Fruit fly (Drosophila melanogaster) whole organism, embryonic: ENCODE data around the gene CAH4.

ENCODE experiments used
- Adf1 ChIP-seq: fragments of 200-800 bp; sonication (Bioruptor generic); IDR thresholded peaks from 2 replicates; pipeline ENCODE4 v1.3.6; 2022; ENCODE audit warnings: missing biosample characterization, missing genetic modification characterization
- Asciz ChIP-seq: fragments of 200-800 bp; sonication (Bioruptor generic); optimal IDR thresholded peaks from 2 replicates; lab custom pipeline; 2017; ENCODE audit warnings: missing biosample characterization, mild to moderate bottlenecking, missing genetic modification characterization, missing genetic modification reagents
- Atf6 ChIP-seq: fragments of 200-800 bp; sonication (Bioruptor generic); IDR thresholded peaks from 2 replicates; pipeline ENCODE4 v1.3.6; 2022; ENCODE audit warnings: missing biosample characterization, missing genetic modification characterization
- CG10366 ChIP-seq: fragments of 200-800 bp; sonication (Bioruptor generic); IDR thresholded peaks from 2 replicates; pipeline ENCODE4 v1.3.6; 2022; ENCODE audit warnings: missing biosample characterization, missing genetic modification characterization
- CG11695 ChIP-seq: fragments of 200-800 bp; sonication (Bioruptor generic); IDR thresholded peaks from 3 replicates; pipeline ENCODE4 v1.3.6; 2022; ENCODE audit warnings: missing biosample characterization, missing genetic modification characterization
- CG12104 ChIP-seq: fragments of 200-800 bp; sonication (Bioruptor generic); optimal IDR thresholded peaks from 3 replicates; lab custom pipeline; 2016; ENCODE audit warnings: missing biosample characterization, missing genetic modification characterization
- CG14014 ChIP-seq: fragments of 200-800 bp; sonication (Bioruptor generic); IDR thresholded peaks from 2 replicates; pipeline ENCODE4 v1.3.6; 2022; ENCODE audit warnings: missing biosample characterization, missing genetic modification characterization
- CG15696 ChIP-seq: fragments of 200-800 bp; sonication (Bioruptor generic); optimal IDR thresholded peaks from 2 replicates; lab custom pipeline; 2019; ENCODE audit warnings: missing biosample characterization, mild to moderate bottlenecking, missing genetic modification characterization, moderate library complexity
- CG17361 ChIP-seq: fragments of 200-800 bp; sonication (Bioruptor generic); IDR thresholded peaks from 3 replicates; pipeline ENCODE4 v1.3.6; 2022; ENCODE audit warnings: missing biosample characterization, missing genetic modification characterization
- CG17912 ChIP-seq: fragments of 200-800 bp; sonication (Bioruptor generic); optimal IDR thresholded peaks from 2 replicates; lab custom pipeline; 2018; ENCODE audit warnings: missing biosample characterization, mild to moderate bottlenecking, missing genetic modification characterization
- CG2120 ChIP-seq: fragments of 200-800 bp; sonication (Bioruptor generic); optimal IDR thresholded peaks from 3 replicates; lab custom pipeline; 2016; ENCODE audit warnings: missing biosample characterization, missing genetic modification characterization
- CG31224 ChIP-seq: fragments of 200-800 bp; sonication (Bioruptor generic); IDR thresholded peaks from 2 replicates; pipeline ENCODE4 v1.3.6; 2022; ENCODE audit warnings: missing biosample characterization, missing genetic modification characterization
- CG32772 ChIP-seq: fragments of 200-800 bp; sonication (Bioruptor generic); IDR thresholded peaks from 2 replicates; pipeline ENCODE4 v1.3.6; 2022; ENCODE audit warnings: missing biosample characterization, missing genetic modification characterization
- CG34224 ChIP-seq: fragments of 200-800 bp; sonication (Bioruptor generic); IDR thresholded peaks from 3 replicates; pipeline ENCODE4 v1.3.6; 2022; ENCODE audit warnings: missing biosample characterization, missing genetic modification characterization; ENCODE audit not compliant: partially characterized antibody
- CG34422 ChIP-seq: fragments of 200-800 bp; sonication (Bioruptor generic); IDR thresholded peaks from 3 replicates; pipeline ENCODE4 v1.3.6; 2022; ENCODE audit warnings: missing biosample characterization, missing genetic modification characterization
- CG4328 ChIP-seq: fragments of 200-800 bp; sonication (Bioruptor generic); optimal IDR thresholded peaks from 3 replicates; lab custom pipeline; 2017; ENCODE audit warnings: missing biosample characterization, missing genetic modification reagents, missing genetic modification characterization
- CG4707 ChIP-seq: fragments of 200-800 bp; sonication (Bioruptor generic); optimal IDR thresholded peaks from 2 replicates; lab custom pipeline; 2018; ENCODE audit warnings: missing biosample characterization, mild to moderate bottlenecking, missing genetic modification characterization, moderate library complexity
- CG4730 ChIP-seq: fragments of 200-800 bp; sonication (Bioruptor generic); IDR thresholded peaks from 2 replicates; pipeline ENCODE4 v1.3.6; 2022; ENCODE audit warnings: missing biosample characterization, missing genetic modification characterization
- CG6813 ChIP-seq: fragments of 200-800 bp; sonication (Bioruptor generic); optimal IDR thresholded peaks from 2 replicates; lab custom pipeline; 2017; ENCODE audit warnings: missing biosample characterization, missing genetic modification characterization, mild to moderate bottlenecking, moderate library complexity, missing genetic modification reagents
- CG7271 ChIP-seq: fragments of 200-800 bp; sonication (Bioruptor generic); optimal IDR thresholded peaks from 2 replicates; lab custom pipeline; 2018; ENCODE audit warnings: missing biosample characterization, mild to moderate bottlenecking, missing genetic modification characterization, moderate library complexity
- CG7372 ChIP-seq: fragments of 200-800 bp; sonication (Bioruptor generic); IDR thresholded peaks from 2 replicates; pipeline ENCODE4 v1.3.6; 2022; ENCODE audit warnings: missing biosample characterization, missing genetic modification characterization
- CG7786 ChIP-seq: fragments of 200-800 bp; sonication (Bioruptor generic); optimal IDR thresholded peaks from 2 replicates; lab custom pipeline; 2016; ENCODE audit warnings: missing biosample characterization, missing genetic modification characterization
- CG9437 ChIP-seq: fragments of 200-800 bp; sonication (Bioruptor generic); optimal IDR thresholded peaks from 2 replicates; lab custom pipeline; 2018; ENCODE audit warnings: missing biosample characterization, mild to moderate bottlenecking, missing genetic modification characterization
- CG9876 ChIP-seq: fragments of 200-800 bp; sonication (Bioruptor generic); optimal IDR thresholded peaks from 2 replicates; lab custom pipeline; 2016; ENCODE audit warnings: missing biosample characterization, missing genetic modification characterization
- CTCF ChIP-seq: fragments of 200-800 bp; sonication (Bioruptor generic); optimal IDR thresholded peaks from 2 replicates; lab custom pipeline; 2017; ENCODE audit warnings: missing biosample characterization, mild to moderate bottlenecking, missing genetic modification characterization, moderate library complexity
- Drgx ChIP-seq: fragments of 200-800 bp; sonication (Bioruptor generic); IDR thresholded peaks from 2 replicates; pipeline ENCODE4 v1.3.6; 2022; ENCODE audit warnings: missing biosample characterization, missing genetic modification characterization
- HmgZ ChIP-seq: fragments of 200-800 bp; sonication (Bioruptor generic); optimal IDR thresholded peaks from 2 replicates; lab custom pipeline; 2018; ENCODE audit warnings: missing biosample characterization, mild to moderate bottlenecking, missing genetic modification characterization
- Rfx ChIP-seq: fragments of 200-800 bp; sonication (Bioruptor generic); IDR thresholded peaks from 2 replicates; pipeline ENCODE4 v1.3.6; 2022; ENCODE audit warnings: missing biosample characterization, missing genetic modification characterization
- Side ChIP-seq: fragments of 200-800 bp; sonication (Bioruptor generic); optimal IDR thresholded peaks from 2 replicates; lab custom pipeline; 2016; ENCODE audit warnings: missing biosample characterization, missing genetic modification characterization
- Sin3A ChIP-seq: fragments of >200 bp; optimal IDR thresholded peaks from 2 replicates; lab custom pipeline; 2018
- ab ChIP-seq: fragments of 200-800 bp; sonication (Bioruptor generic); optimal IDR thresholded peaks from 2 replicates; lab custom pipeline; 2016; ENCODE audit warnings: missing biosample characterization, missing genetic modification characterization
- abd-A ChIP-seq: fragments of 200-800 bp; sonication (Bioruptor generic); optimal IDR thresholded peaks from 3 replicates; lab custom pipeline; 2019; ENCODE audit warnings: missing biosample characterization, mild to moderate bottlenecking, missing genetic modification characterization, moderate library complexity
- al ChIP-seq: fragments of 200-800 bp; sonication (Bioruptor generic); IDR thresholded peaks from 2 replicates; pipeline ENCODE4 v1.3.6; 2022; ENCODE audit warnings: missing biosample characterization, missing genetic modification characterization
- dati ChIP-seq: fragments of 200-800 bp; sonication (Bioruptor generic); IDR thresholded peaks from 2 replicates; pipeline ENCODE4 v1.3.6; 2022; ENCODE audit warnings: missing biosample characterization, missing genetic modification characterization
- grau ChIP-seq: fragments of 200-800 bp; optimal IDR thresholded peaks from 3 replicates; lab custom pipeline; 2019; ENCODE audit warnings: missing biosample characterization, mild to moderate bottlenecking, missing genetic modification characterization, moderate library complexity
- hkb ChIP-seq, 2 experiments: fragments of 200-800 bp in 1 of 2; fragments of >200 bp in 1 of 2; sonication (Bioruptor generic) in 1 of 2; IDR thresholded peaks in 1 of 2; optimal IDR thresholded peaks in 1 of 2; 2 replicates each; pipeline versions ENCODE4 v1.3.6 to Lab custom; 2017 to 2022; ENCODE audit warnings: missing biosample characterization in 1 of 2, missing genetic modification characterization in 1 of 2
- hth ChIP-seq: fragments of >200 bp; optimal IDR thresholded peaks from 2 replicates; lab custom pipeline; 2017; ENCODE audit warnings: inconsistent platforms
- ind ChIP-seq: fragments of 200-800 bp; sonication (Bioruptor generic); optimal IDR thresholded peaks from 3 replicates; lab custom pipeline; 2016; ENCODE audit warnings: missing biosample characterization, missing genetic modification characterization
- jumu ChIP-seq: fragments of 200-800 bp; sonication (Bioruptor generic); optimal IDR thresholded peaks from 3 replicates; lab custom pipeline; 2016; ENCODE audit warnings: missing biosample characterization, missing genetic modification characterization
- lola ChIP-seq, 3 experiments: fragments of >200 bp in 2 of 3; fragments of 200-800 bp in 1 of 3; sonication (Bioruptor generic) in 1 of 3; optimal IDR thresholded peaks; 2 replicates each; lab custom pipeline; 2017 to 2019; ENCODE audit warnings: missing biosample characterization in 3 of 3, missing genetic modification characterization in 3 of 3, mild to moderate bottlenecking in 1 of 3, moderate library complexity in 1 of 3
- onecut ChIP-seq: fragments of 200-800 bp; sonication (Bioruptor generic); IDR thresholded peaks from 2 replicates; pipeline ENCODE4 v1.3.6; 2022; ENCODE audit warnings: missing biosample characterization, missing genetic modification characterization
- peb ChIP-seq: fragments of 200-800 bp; sonication (Bioruptor generic); IDR thresholded peaks from 2 replicates; pipeline ENCODE4 v1.3.6; 2022; ENCODE audit warnings: missing biosample characterization, missing genetic modification characterization
- pho ChIP-seq: fragments of 200-800 bp; sonication (Bioruptor generic); optimal IDR thresholded peaks from 2 replicates; lab custom pipeline; 2016; ENCODE audit warnings: missing biosample characterization, missing genetic modification characterization
- pros ChIP-seq: fragments of 200-800 bp; sonication (Bioruptor generic); optimal IDR thresholded peaks from 3 replicates; lab custom pipeline; 2019; ENCODE audit warnings: missing biosample characterization, mild to moderate bottlenecking, missing genetic modification characterization, moderate library complexity
- run ChIP-seq: fragments of 200-800 bp; sonication (Bioruptor generic); optimal IDR thresholded peaks from 3 replicates; lab custom pipeline; 2018; ENCODE audit warnings: missing biosample characterization, mild to moderate bottlenecking, missing genetic modification characterization
- scrt ChIP-seq: fragments of 200-800 bp; sonication (Bioruptor generic); optimal IDR thresholded peaks from 2 replicates; lab custom pipeline; 2018; ENCODE audit warnings: missing biosample characterization, mild to moderate bottlenecking, missing genetic modification characterization, moderate library complexity
- sens-2 ChIP-seq: fragments of 200-800 bp; sonication (Bioruptor generic); IDR thresholded peaks from 2 replicates; pipeline ENCODE4 v1.3.6; 2022; ENCODE audit warnings: missing biosample characterization, missing genetic modification characterization
- sim ChIP-seq: fragments of 200-800 bp; sonication (Bioruptor generic); IDR thresholded peaks from 2 replicates; pipeline ENCODE4 v1.3.6; 2022; ENCODE audit warnings: missing biosample characterization, missing genetic modification characterization
- tio ChIP-seq: fragments of 200-800 bp; sonication (Bioruptor generic); optimal IDR thresholded peaks from 2 replicates; lab custom pipeline; 2017; ENCODE audit warnings: missing biosample characterization, missing genetic modification characterization, inconsistent platforms
- trh ChIP-seq: fragments of 200-800 bp; sonication (Bioruptor generic); optimal IDR thresholded peaks from 2 replicates; lab custom pipeline; 2016; ENCODE audit warnings: missing biosample characterization, missing genetic modification characterization
- unc-4 ChIP-seq: fragments of 200-800 bp; sonication (Bioruptor generic); IDR thresholded peaks from 2 replicates; pipeline ENCODE4 v1.3.6; 2022; ENCODE audit warnings: missing biosample characterization, missing genetic modification characterization; ENCODE audit not compliant: partially characterized antibody
- zen ChIP-seq: fragments of 200-800 bp; sonication (Bioruptor generic); optimal IDR thresholded peaks from 3 replicates; lab custom pipeline; 2018; ENCODE audit warnings: missing biosample characterization, mild to moderate bottlenecking, missing genetic modification characterization, moderate library complexity

CAH4 gene

DNA sequence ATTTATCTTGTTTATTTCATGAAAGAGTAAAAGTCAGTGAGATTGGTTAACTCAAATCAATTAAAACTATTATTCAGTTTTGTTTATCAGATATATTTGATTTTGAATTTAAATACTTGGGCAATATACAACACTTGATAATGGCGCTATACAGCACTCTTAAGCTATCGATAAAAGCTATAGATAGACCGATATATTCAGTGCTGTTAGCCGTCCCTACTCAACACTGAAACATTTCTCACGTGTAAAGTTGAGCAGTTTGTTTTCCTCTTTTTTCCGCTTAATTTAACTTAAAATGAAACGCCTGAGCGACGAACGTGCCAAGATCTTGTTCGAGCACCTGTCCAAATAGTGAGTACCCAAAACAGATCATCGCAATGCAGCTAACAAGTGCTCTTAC, 6.9 kb downstream of the CAH4 start, which contains the start of gene CG7006 (continued):
- peak; percentile 70 for TF ChIP-seq CG9876 (GFP tag; lab: Kevin White, UChicago)
- peak; percentile 55 for TF ChIP-seq trh (GFP tag; lab: Kevin White, UChicago)
- TF ChIP-seq CG4730 = 0 out of 2 replicates have a peak, but pooled peaks have one; percentile 33
- TF ChIP-seq sens-2 (GFP tag; lab: Robert Waterston, UW) = no peak
- peak; percentile 74 for TF ChIP-seq jumu (GFP tag; lab: Kevin White, UChicago)
- no peak for TF ChIP-seq Drgx
- TF ChIP-seq sim = no peak
- peak; percentile 53 for TF ChIP-seq CG10366 (GFP tag; lab: Robert Waterston, UW)
- peak; percentile 72 for TF ChIP-seq CG34224
- TF ChIP-seq al (GFP tag; lab: Robert Waterston, UW) = peak; percentile 63
- peak; percentile 2 for TF ChIP-seq Sin3A (lab: Kevin White, UChicago)
- TF ChIP-seq HmgZ = peak; percentile 87
- peak; percentile 11; the same call in 1 of the 2 replicates for TF ChIP-seq peb
- peak; percentile 52 for TF ChIP-seq Atf6 (GFP tag; lab: Robert Waterston, UW)
- peak; percentile 37 for TF ChIP-seq zen
- TF ChIP-seq Rfx (GFP tag; lab: Robert Waterston, UW) = peak; percentile 93
- no peak; the same call in 1 of the 2 replicates for TF ChIP-seq onecut (GFP tag; lab: Robert Waterston, UW)
- peak; percentile 94 for TF ChIP-seq CG2120
- peak; percentile 60; the same call in 2 of the 3 replicates for TF ChIP-seq CG17361 (GFP tag; lab: Robert Waterston, UW)
- no peak for TF ChIP-seq pros (GFP tag; lab: Kevin White, UChicago)
- peak; percentile 26 for TF ChIP-seq CG9437 (GFP tag; lab: Kevin White, UChicago)
- peak; percentile 84 for TF ChIP-seq pho (GFP tag; lab: Kevin White, UChicago)
- peak; percentile 85 for TF ChIP-seq CG7786
- TF ChIP-seq scrt (GFP tag; lab: Kevin White, UChicago) = no peak
- peak; percentile 73 for TF ChIP-seq unc-4 (GFP tag; lab: Robert Waterston, UW)
- TF ChIP-seq grau (tag; lab: Kevin White, UChicago) = no peak
- peak; percentile 39; the same call in 1 of the 2 replicates for TF ChIP-seq CG31224 (GFP tag; lab: Robert Waterston, UW)
- no peak for TF ChIP-seq CG17912 (GFP tag; lab: Kevin White, UChicago)
- TF ChIP-seq CG4328 (GFP tag; lab: Kevin White, UChicago) = peak; percentile 46
- TF ChIP-seq Adf1 (GFP tag; lab: Robert Waterston, UW) = peak; percentile 13; the same call in 1 of the 2 replicates
- TF ChIP-seq ind (GFP tag; lab: Kevin White, UChicago) = peak; percentile 78
- peak; percentile 67 for TF ChIP-seq CG14014 (GFP tag; lab: Robert Waterston, UW)
- TF ChIP-seq CG32772 (GFP tag; lab: Robert Waterston, UW) = peak; percentile 50; the same call in 1 of the 2 replicates
- TF ChIP-seq CG11695 (GFP tag; lab: Robert Waterston, UW) = no peak
- peak; percentile 69 for TF ChIP-seq Side
- TF ChIP-seq CG15696 (tag; lab: Kevin White, UChicago) = no peak
- no peak for TF ChIP-seq CG6813 (GFP tag; lab: Kevin White, UChicago)
- TF ChIP-seq tio (GFP tag; lab: Kevin White, UChicago) = no peak
- no peak for TF ChIP-seq lola (GFP tag; optimal IDR thresholded peaks at IDR 0.05; lab: Kevin White, UChicago)
- no peak for TF ChIP-seq abd-A
- TF ChIP-seq dati (GFP tag; lab: Robert Waterston, UW) = no peak
- peak; percentile 49; the same call in 1 of the 2 replicates for TF ChIP-seq CG7372 (GFP tag; lab: Robert Waterston, UW)
- TF ChIP-seq hkb (optimal IDR thresholded peaks at IDR 0.05; lab: Kevin White, UChicago) = no peak
- peak; percentile 43; the same call in 1 of the 2 replicates for TF ChIP-seq hkb (GFP tag; IDR thresholded peaks at IDR 0.05; lab: Robert Waterston, UW)
- TF ChIP-seq Asciz (GFP tag; lab: Kevin White, UChicago) = no peak
- no peak for TF ChIP-seq CTCF (GFP tag; lab: Kevin White, UChicago)
- peak; percentile 16 for TF ChIP-seq ab
- TF ChIP-seq CG7271 (tag; lab: Kevin White, UChicago) = peak; percentile 2
- no peak for TF ChIP-seq CG4707 (GFP tag; lab: Kevin White, UChicago)
- TF ChIP-seq CG34422 (GFP tag; lab: Robert Waterston, UW) = peak; percentile 49
- no peak for TF ChIP-seq run (tag; lab: Kevin White, UChicago)
- no peak for TF ChIP-seq hth (lab: Kevin White, UChicago)
- TF ChIP-seq CG12104 (GFP tag; lab: Kevin White, UChicago) = no peak
